Fruit fly (Drosophila melanogaster) whole organism, embryonic: ENCODE results near the gene CG34462.

Source experiments
- Antp ChIP-seq: fragments of 200-800 bp; sonication (Bioruptor generic); optimal IDR thresholded peaks from 3 replicates; lab custom pipeline; 2016; ENCODE audit warnings: missing biosample characterization, missing genetic modification characterization
- CG11247 ChIP-seq: fragments of 200-800 bp; sonication (Bioruptor generic); IDR thresholded peaks from 2 replicates; pipeline ENCODE4 v1.3.6; 2022; ENCODE audit warnings: missing biosample characterization, missing genetic modification characterization
- CG12219 ChIP-seq: fragments of 200-800 bp; sonication (Bioruptor generic); optimal IDR thresholded peaks from 3 replicates; lab custom pipeline; 2018; ENCODE audit warnings: missing biosample characterization, mild to moderate bottlenecking, missing genetic modification characterization
- CG12942 ChIP-seq: fragments of 200-800 bp; sonication (Bioruptor generic); optimal IDR thresholded peaks from 3 replicates; lab custom pipeline; 2016; ENCODE audit warnings: missing biosample characterization, missing genetic modification characterization
- CG13775 ChIP-seq: fragments of 200-800 bp; sonication (Bioruptor generic); optimal IDR thresholded peaks from 3 replicates; lab custom pipeline; 2017; ENCODE audit warnings: missing biosample characterization, mild to moderate bottlenecking, missing genetic modification characterization
- CG14710 ChIP-seq: fragments of 200-800 bp; sonication (Bioruptor generic); optimal IDR thresholded peaks from 3 replicates; lab custom pipeline; 2019; ENCODE audit warnings: missing biosample characterization, mild to moderate bottlenecking, missing genetic modification characterization, moderate library complexity
- CG1603 ChIP-seq: fragments of 200-800 bp; sonication (Bioruptor generic); optimal IDR thresholded peaks from 2 replicates; lab custom pipeline; 2019; ENCODE audit warnings: missing biosample characterization, mild to moderate bottlenecking, missing genetic modification characterization, moderate library complexity
- CG17829 ChIP-seq: fragments of 200-800 bp; optimal IDR thresholded peaks from 2 replicates; lab custom pipeline; 2019; ENCODE audit warnings: missing biosample characterization, mild to moderate bottlenecking, missing genetic modification characterization, moderate library complexity
- CG18262 ChIP-seq: fragments of 200-800 bp; optimal IDR thresholded peaks from 3 replicates; lab custom pipeline; 2019; ENCODE audit warnings: missing biosample characterization, mild to moderate bottlenecking, missing genetic modification characterization, moderate library complexity
- CG1832 ChIP-seq: fragments of 200-800 bp; sonication (Bioruptor generic); optimal IDR thresholded peaks from 2 replicates; lab custom pipeline; 2017; ENCODE audit warnings: missing biosample characterization, mild to moderate bottlenecking, missing genetic modification characterization, inconsistent platforms
- CG2120 ChIP-seq: fragments of 200-800 bp; sonication (Bioruptor generic); optimal IDR thresholded peaks from 3 replicates; lab custom pipeline; 2016; ENCODE audit warnings: missing biosample characterization, missing genetic modification characterization
- CG30020 ChIP-seq: fragments of 200-800 bp; optimal IDR thresholded peaks from 2 replicates; lab custom pipeline; 2019; ENCODE audit warnings: missing biosample characterization, mild to moderate bottlenecking, missing genetic modification characterization, moderate library complexity
- CG31224 ChIP-seq: fragments of 200-800 bp; sonication (Bioruptor generic); IDR thresholded peaks from 2 replicates; pipeline ENCODE4 v1.3.6; 2022; ENCODE audit warnings: missing biosample characterization, missing genetic modification characterization
- CG31365 ChIP-seq: fragments of 200-800 bp; sonication (Bioruptor generic); optimal IDR thresholded peaks from 2 replicates; lab custom pipeline; 2018; ENCODE audit warnings: missing biosample characterization, mild to moderate bottlenecking, missing genetic modification characterization
- CG3163 ChIP-seq: fragments of 200-800 bp; sonication (Bioruptor generic); optimal IDR thresholded peaks from 3 replicates; lab custom pipeline; 2016; ENCODE audit warnings: missing biosample characterization, missing genetic modification characterization
- CG4404 ChIP-seq: fragments of 200-800 bp; sonication (Bioruptor generic); IDR thresholded peaks from 2 replicates; pipeline ENCODE4 v1.3.6; 2022; ENCODE audit warnings: missing biosample characterization, missing genetic modification characterization
- CG4617 ChIP-seq: fragments of 200-800 bp; sonication (Bioruptor generic); optimal IDR thresholded peaks from 3 replicates; lab custom pipeline; 2016; ENCODE audit warnings: missing biosample characterization, missing genetic modification characterization, borderline replicate concordance
- CG7271 ChIP-seq: fragments of 200-800 bp; sonication (Bioruptor generic); optimal IDR thresholded peaks from 2 replicates; lab custom pipeline; 2018; ENCODE audit warnings: missing biosample characterization, mild to moderate bottlenecking, missing genetic modification characterization, moderate library complexity
- CG7987 ChIP-seq: fragments of 200-800 bp; sonication (Bioruptor generic); optimal IDR thresholded peaks from 2 replicates; lab custom pipeline; 2018; ENCODE audit warnings: missing biosample characterization, mild to moderate bottlenecking, missing genetic modification characterization, moderate library complexity
- CG8478 ChIP-seq: fragments of >200 bp; optimal IDR thresholded peaks from 2 replicates; lab custom pipeline; 2018
- CG9817 ChIP-seq: fragments of 200-800 bp; sonication (Bioruptor generic); optimal IDR thresholded peaks from 2 replicates; lab custom pipeline; 2018; ENCODE audit warnings: missing biosample characterization, mild to moderate bottlenecking, missing genetic modification characterization, moderate library complexity
- CrebB ChIP-seq: fragments of 200-800 bp; sonication (Bioruptor generic); optimal IDR thresholded peaks from 3 replicates; lab custom pipeline; 2018; ENCODE audit warnings: missing biosample characterization, mild to moderate bottlenecking, missing genetic modification characterization
- Doc3 ChIP-seq: fragments of 200-800 bp; sonication (Bioruptor generic); IDR thresholded peaks from 3 replicates; pipeline ENCODE4 v1.3.6; 2022; ENCODE audit warnings: missing biosample characterization, missing genetic modification characterization; ENCODE audit not compliant: partially characterized antibody
- E2f2 ChIP-seq: fragments of 200-800 bp; sonication (Bioruptor generic); IDR thresholded peaks from 2 replicates; pipeline ENCODE4 v1.3.6; 2022; ENCODE audit warnings: missing biosample characterization, missing genetic modification characterization
- GATAe ChIP-seq: fragments of 200-800 bp; sonication (Bioruptor generic); conservative IDR thresholded peaks from 2 replicates; pipeline ENCODE4 v1.3.6; 2022; ENCODE audit warnings: missing biosample characterization, missing genetic modification characterization
- MTF-1 ChIP-seq: fragments of 200-800 bp; sonication (Bioruptor generic); optimal IDR thresholded peaks from 2 replicates; lab custom pipeline; 2018; ENCODE audit warnings: missing biosample characterization, mild to moderate bottlenecking, missing genetic modification characterization, borderline replicate concordance
- NC2β ChIP-seq: fragments of 200-800 bp; sonication (Bioruptor generic); optimal IDR thresholded peaks from 2 replicates; lab custom pipeline; 2016; ENCODE audit warnings: missing biosample characterization, missing genetic modification characterization
- Oaz ChIP-seq: fragments of 200-800 bp; sonication (Bioruptor generic); IDR thresholded peaks from 2 replicates; pipeline ENCODE4 v1.3.6; 2022; ENCODE audit warnings: missing biosample characterization, missing genetic modification characterization
- Scr ChIP-seq: fragments of 200-800 bp; sonication (Bioruptor generic); IDR thresholded peaks from 2 replicates; pipeline ENCODE4 v1.3.6; 2022; ENCODE audit warnings: missing biosample characterization, missing genetic modification characterization; ENCODE audit not compliant: partially characterized antibody
- TFAM ChIP-seq: fragments of 200-800 bp; sonication (Bioruptor generic); optimal IDR thresholded peaks from 2 replicates; lab custom pipeline; 2017; ENCODE audit warnings: missing biosample characterization, missing genetic modification characterization, inconsistent platforms
- Trl ChIP-seq, 3 experiments: fragments of >200 bp in 2 of 3; fragments of 200-800 bp in 1 of 3; sonication (Bioruptor generic) in 1 of 3; optimal IDR thresholded peaks; 2 replicates in 1 of 3; 3 replicates in 2 of 3; lab custom pipeline; 2016 to 2017; ENCODE audit warnings: missing biosample characterization in 1 of 3, missing genetic modification characterization in 1 of 3
- ase ChIP-seq: fragments of 200-800 bp; sonication (Bioruptor generic); IDR thresholded peaks from 3 replicates; pipeline ENCODE4 v1.3.6; 2022; ENCODE audit warnings: missing biosample characterization, missing genetic modification characterization
- bbx ChIP-seq: fragments of 200-800 bp; sonication (Bioruptor generic); IDR thresholded peaks from 2 replicates; pipeline ENCODE4 v1.3.6; 2022; ENCODE audit warnings: missing biosample characterization, missing genetic modification characterization; ENCODE audit not compliant: partially characterized antibody
- croc ChIP-seq: fragments of 200-800 bp; sonication (Bioruptor generic); conservative IDR thresholded peaks from 3 replicates; pipeline ENCODE4 v1.3.6; 2022; ENCODE audit warnings: missing biosample characterization, missing genetic modification characterization
- cwo ChIP-seq: fragments of 200-800 bp; sonication (Bioruptor generic); optimal IDR thresholded peaks from 3 replicates; lab custom pipeline; 2017; ENCODE audit warnings: missing biosample characterization, missing genetic modification characterization, mild to moderate bottlenecking, moderate library complexity, missing genetic modification reagents
- da ChIP-seq: fragments of 200-800 bp; sonication (Bioruptor generic); optimal IDR thresholded peaks from 2 replicates; lab custom pipeline; 2016; ENCODE audit warnings: missing biosample characterization, missing genetic modification characterization
- dan ChIP-seq: fragments of 200-800 bp; sonication (Bioruptor generic); IDR thresholded peaks from 2 replicates; pipeline ENCODE4 v1.3.6; 2022; ENCODE audit warnings: missing biosample characterization, missing genetic modification characterization
- disco-r ChIP-seq: fragments of 200-800 bp; sonication (Bioruptor generic); optimal IDR thresholded peaks from 2 replicates; lab custom pipeline; 2016; ENCODE audit warnings: missing biosample characterization, missing genetic modification characterization
- fd64A ChIP-seq: fragments of 200-800 bp; sonication (Bioruptor generic); optimal IDR thresholded peaks from 3 replicates; lab custom pipeline; 2018; ENCODE audit warnings: missing biosample characterization, mild to moderate bottlenecking, missing genetic modification characterization
- fd96Cb ChIP-seq: fragments of 200-800 bp; sonication (Bioruptor generic); optimal IDR thresholded peaks from 2 replicates; lab custom pipeline; 2018; ENCODE audit warnings: missing biosample characterization, mild to moderate bottlenecking, missing genetic modification characterization, moderate library complexity
- gro ChIP-seq: fragments of 200-800 bp; sonication (Bioruptor generic); optimal IDR thresholded peaks from 2 replicates; lab custom pipeline; 2016; ENCODE audit warnings: missing biosample characterization, missing genetic modification characterization
- jumu ChIP-seq: fragments of 200-800 bp; sonication (Bioruptor generic); optimal IDR thresholded peaks from 3 replicates; lab custom pipeline; 2016; ENCODE audit warnings: missing biosample characterization, missing genetic modification characterization
- nerfin-1 ChIP-seq: fragments of 200-800 bp; sonication (Bioruptor generic); optimal IDR thresholded peaks from 3 replicates; lab custom pipeline; 2019; ENCODE audit warnings: missing biosample characterization, mild to moderate bottlenecking, missing genetic modification characterization, moderate library complexity
- org-1 ChIP-seq: fragments of 200-800 bp; sonication (Bioruptor generic); optimal IDR thresholded peaks from 2 replicates; lab custom pipeline; 2017; ENCODE audit warnings: missing biosample characterization, missing genetic modification characterization
- ranshi ChIP-seq: fragments of 200-800 bp; sonication (Bioruptor generic); IDR thresholded peaks from 2 replicates; pipeline ENCODE4 v1.3.6; 2022; ENCODE audit warnings: missing biosample characterization, missing genetic modification characterization
- run ChIP-seq: fragments of 200-800 bp; sonication (Bioruptor generic); optimal IDR thresholded peaks from 3 replicates; lab custom pipeline; 2018; ENCODE audit warnings: missing biosample characterization, mild to moderate bottlenecking, missing genetic modification characterization
- slbo ChIP-seq: fragments of 200-800 bp; sonication (Bioruptor generic); IDR thresholded peaks from 2 replicates; pipeline ENCODE4 v1.3.6; 2022; ENCODE audit warnings: missing biosample characterization, missing genetic modification characterization
- sqz ChIP-seq: fragments of 200-800 bp; sonication (Bioruptor generic); optimal IDR thresholded peaks from 3 replicates; lab custom pipeline; 2018; ENCODE audit warnings: missing biosample characterization, mild to moderate bottlenecking, missing genetic modification characterization
- sr ChIP-seq: fragments of 200-800 bp; sonication (Bioruptor generic); IDR thresholded peaks from 3 replicates; pipeline ENCODE4 v1.3.6; 2022; ENCODE audit warnings: missing biosample characterization, missing genetic modification characterization

CG34462 gene

dm6 chr3L:8315141-8315816 is 13.1 kb upstream of the CG34462 start, which contains the start of gene Cpsf6 (continued):
- TF ChIP-seq CG31224 (peak; percentile 53), Antp (GFP tag; lab: Kevin White, UChicago) (no peak), TFAM (no peak), slbo (GFP tag; lab: Robert Waterston, UW) (peak; percentile 80), fd64A (GFP tag; lab: Kevin White, UChicago) (no peak), bbx (GFP tag; lab: Robert Waterston, UW) (no peak), cwo (GFP tag; lab: Kevin White, UChicago) (no peak), CG2120 (peak; percentile 70), fd96Cb (tag; lab: Kevin White, UChicago) (peak; percentile 52), CG8478 (peak; percentile 88), CG9817 (peak; percentile 75), da (GFP tag; lab: Kevin White, UChicago) (no peak), CG3163 (GFP tag; lab: Kevin White, UChicago) (no peak), CG1603 (tag; lab: Kevin White, UChicago) (peak; percentile 87), CG1832 (GFP tag; lab: Kevin White, UChicago) (peak; percentile 88), Oaz (GFP tag; lab: Robert Waterston, UW) (peak; percentile 31; the same call in 1 of the 2 replicates), CG7271 (tag; lab: Kevin White, UChicago) (peak; percentile 42), sqz (GFP tag; lab: Kevin White, UChicago) (peak; percentile 74), org-1 (GFP tag; lab: Kevin White, UChicago) (no peak), CG7987 (GFP tag; lab: Kevin White, UChicago) (no peak), ase (GFP tag; lab: Robert Waterston, UW) (peak; percentile 63; the same call in 2 of the 3 replicates), CG4404 (0 out of 2 replicates have a peak, but pooled peaks have one; percentile 15), dan (no peak), ranshi (GFP tag; lab: Robert Waterston, UW) (no peak; the same call in 1 of the 2 replicates), CG30020 (peak; percentile 64), CG13775 (peak; percentile 43), MTF-1 (no peak), CG14710 (peak; percentile 87), CrebB (no peak), CG4617 (GFP tag; lab: Kevin White, UChicago) (peak; percentile 54), Scr (no peak; the same call in 1 of the 2 replicates), sr (GFP tag; lab: Robert Waterston, UW) (0 out of 3 replicates have a peak, but pooled peaks have one; percentile 2), croc (GFP tag; lab: Robert Waterston, UW) (peak; percentile 34; the same call in 1 of the 3 replicates), CG12942 (GFP tag; lab: Kevin White, UChicago) (peak; percentile 57), GATAe (GFP tag; lab: Robert Waterston, UW) (no peak), CG11247 (GFP tag; lab: Robert Waterston, UW) (peak; percentile 39; the same call in 1 of the 2 replicates), E2f2 (GFP tag; lab: Robert Waterston, UW) (peak; percentile 79), CG12219 (GFP tag; lab: Kevin White, UChicago) (peak; percentile 33), run (tag; lab: Kevin White, UChicago) (no peak), gro (GFP tag; lab: Kevin White, UChicago) (no peak), CG17829 (tag; lab: Kevin White, UChicago) (peak; percentile 80), jumu (no peak), NC2β (GFP tag; lab: Kevin White, UChicago) (no peak), CG18262 (peak; percentile 64), disco-r (GFP tag; lab: Kevin White, UChicago) (no peak), Doc3 (no peak), Trl (optimal IDR thresholded peaks at IDR 0.05; lab: Kevin White, UChicago) (no peak), Trl (GFP tag; optimal IDR thresholded peaks at IDR 0.05; lab: Kevin White, UChicago) (peak; percentile 43), nerfin-1 (tag; lab: Kevin White, UChicago) (peak; percentile 42), CG31365 (tag; lab: Kevin White, UChicago) (peak; percentile 34)
